Worm (Caenorhabditis elegans) whole organism, L4 larva: Measurements from ENCODE around the gene idpp-11.

Experiments
- F10B5.3 ChIP-seq: sonication (generic microtip); optimal IDR thresholded peaks from 2 replicates; lab custom pipeline; 2016; ENCODE audit warnings: mild to moderate bottlenecking, missing genetic modification characterization, missing compliant biosample characterization
- F37D6.2 ChIP-seq: sonication (generic microtip); optimal IDR thresholded peaks from 2 replicates; lab custom pipeline; 2016; ENCODE audit warnings: mild to moderate bottlenecking, missing genetic modification characterization, missing compliant biosample characterization
- F49E8.2 ChIP-seq: sonication (generic microtip); optimal IDR thresholded peaks from 2 replicates; lab custom pipeline; 2016; ENCODE audit warnings: missing compliant biosample characterization, mild to moderate bottlenecking, missing genetic modification characterization, borderline replicate concordance
- T20F7.1 ChIP-seq: fragments of 200-800 bp; sonication (Bioruptor generic); optimal IDR thresholded peaks from 2 replicates; lab custom pipeline; 2018; ENCODE audit warnings: mild to moderate bottlenecking, missing genetic modification characterization, missing compliant biosample characterization
- T26A8.4 ChIP-seq: fragments of 200-800 bp; sonication (Bioruptor generic); IDR thresholded peaks from 2 replicates; pipeline ENCODE4 v1.3.6; 2022; ENCODE audit warnings: missing genetic modification characterization, missing compliant biosample characterization
- Y105C5A.15 ChIP-seq: fragments of 200-800 bp; sonication (Bioruptor generic); IDR thresholded peaks from 2 replicates; pipeline ENCODE4 v1.3.6; 2022; ENCODE audit warnings: missing genetic modification characterization, missing compliant biosample characterization
- Y5F2A.4 ChIP-seq: fragments of 200-800 bp; sonication (Bioruptor generic); optimal IDR thresholded peaks from 2 replicates; lab custom pipeline; 2018; ENCODE audit warnings: mild to moderate bottlenecking, missing genetic modification characterization, missing compliant biosample characterization
- Y75B8A.6 ChIP-seq: fragments of 200-800 bp; sonication (Bioruptor generic); IDR thresholded peaks from 2 replicates; pipeline ENCODE4 v1.3.6; 2022; ENCODE audit warnings: missing genetic modification reagents, missing genetic modification characterization, missing compliant biosample characterization
- ZK337.2 ChIP-seq: fragments of 200-800 bp; sonication (Bioruptor generic); IDR thresholded peaks from 2 replicates; pipeline ENCODE4 v1.3.6; 2022; ENCODE audit warnings: missing genetic modification reagents, missing genetic modification characterization, missing compliant biosample characterization
- ZK546.5 ChIP-seq, 2 experiments: sonication (generic microtip); optimal IDR thresholded peaks; 2 replicates each; lab custom pipeline; 2017; ENCODE audit warnings: missing biosample characterization in 2 of 2, missing genetic modification characterization in 2 of 2
- aly-2 ChIP-seq: sonication (generic microtip); optimal IDR thresholded peaks from 2 replicates; lab custom pipeline; 2018; ENCODE audit warnings: missing biosample characterization, missing genetic modification characterization
- ama-1 ChIP-seq: fragments of 150-350 bp; optimal IDR thresholded peaks from 2 replicates; lab custom pipeline; 2014; ENCODE audit warnings: inconsistent platforms, mixed read lengths
- arid-1 ChIP-seq: fragments of 200-800 bp; sonication (Bioruptor generic); conservative IDR thresholded peaks from 2 replicates; pipeline ENCODE4 v1.3.6; 2022; ENCODE audit warnings: missing genetic modification reagents, missing genetic modification characterization, missing compliant biosample characterization
- ceh-20 ChIP-seq: fragments of 200-800 bp; sonication (Bioruptor generic); IDR thresholded peaks from 2 replicates; pipeline ENCODE4 v1.3.6; 2022; ENCODE audit warnings: missing genetic modification reagents, missing genetic modification characterization, missing compliant biosample characterization
- ceh-44 ChIP-seq: fragments of 200-800 bp; sonication (Bioruptor generic); IDR thresholded peaks from 2 replicates; pipeline ENCODE4 v1.3.6; 2022; ENCODE audit warnings: missing genetic modification reagents, missing genetic modification characterization, missing compliant biosample characterization
- ceh-62 ChIP-seq: sonication (generic microtip); optimal IDR thresholded peaks from 2 replicates; lab custom pipeline; 2017; ENCODE audit warnings: missing biosample characterization, missing genetic modification characterization
- cey-2 ChIP-seq: sonication (generic microtip); optimal IDR thresholded peaks from 3 replicates; lab custom pipeline; 2017; ENCODE audit warnings: missing genetic modification characterization, mild to moderate bottlenecking, missing compliant biosample characterization, antibody characterized with exemption, borderline replicate concordance; ENCODE audit not compliant: insufficient read depth
- daf-16 ChIP-seq, 3 experiments: sonication (generic microtip); optimal IDR thresholded peaks; 2 replicates each; lab custom pipeline; 2016 to 2017; ENCODE audit warnings: missing genetic modification characterization in 3 of 3, missing genetic modification reagents in 3 of 3, mild to moderate bottlenecking in 2 of 3, missing compliant biosample characterization in 2 of 3, missing biosample characterization in 1 of 3, moderate library complexity in 1 of 3
- daf-8 ChIP-seq: fragments of 200-800 bp; sonication (Bioruptor generic); IDR thresholded peaks from 2 replicates; pipeline ENCODE4 v1.3.6; 2022; ENCODE audit warnings: missing genetic modification characterization, missing compliant biosample characterization
- dmd-9 ChIP-seq: fragments of 200-800 bp; sonication (Bioruptor generic); IDR thresholded peaks from 2 replicates; pipeline ENCODE4 v1.3.6; 2022; ENCODE audit warnings: missing genetic modification reagents, missing genetic modification characterization, missing compliant biosample characterization
- duxl-1 ChIP-seq: sonication (generic microtip); optimal IDR thresholded peaks from 2 replicates; lab custom pipeline; 2016; ENCODE audit warnings: mild to moderate bottlenecking, missing genetic modification characterization, moderate library complexity, missing compliant biosample characterization; ENCODE audit not compliant: poor library complexity
- dve-1 ChIP-seq: sonication (generic microtip); optimal IDR thresholded peaks from 2 replicates; lab custom pipeline; 2017; ENCODE audit warnings: antibody characterized with exemption, mild to moderate bottlenecking, missing genetic modification characterization, missing compliant biosample characterization; ENCODE audit not compliant: insufficient read depth
- egl-43 ChIP-seq: fragments of 200-800 bp; sonication (Bioruptor generic); IDR thresholded peaks from 2 replicates; pipeline ENCODE4 v1.3.6; 2022; ENCODE audit warnings: missing genetic modification reagents, missing genetic modification characterization, missing compliant biosample characterization
- fkh-10 ChIP-seq: fragments of 150-350 bp; optimal IDR thresholded peaks from 2 replicates; lab custom pipeline; 2014; ENCODE audit warnings: missing biosample characterization, missing genetic modification reagents, missing genetic modification characterization
- gei-8 ChIP-seq: fragments of 200-800 bp; sonication (Bioruptor generic); optimal IDR thresholded peaks from 2 replicates; lab custom pipeline; 2018; ENCODE audit warnings: mild to moderate bottlenecking, missing genetic modification characterization, missing compliant biosample characterization
- hlh-11 ChIP-seq: fragments of 200-800 bp; sonication (Bioruptor generic); optimal IDR thresholded peaks from 2 replicates; lab custom pipeline; 2018; ENCODE audit warnings: mild to moderate bottlenecking, missing genetic modification characterization, missing compliant biosample characterization
- jun-1 ChIP-seq: fragments of 150-350 bp; optimal IDR thresholded peaks from 2 replicates; lab custom pipeline; 2014; ENCODE audit warnings: missing biosample characterization, missing genetic modification reagents, missing genetic modification characterization
- lim-7 ChIP-seq: fragments of 200-800 bp; sonication (Bioruptor generic); IDR thresholded peaks from 2 replicates; pipeline ENCODE4 v1.3.6; 2022; ENCODE audit warnings: missing genetic modification characterization, missing compliant biosample characterization
- lin-38 ChIP-seq: fragments of 200-800 bp; sonication (Bioruptor generic); IDR thresholded peaks from 2 replicates; pipeline ENCODE4 v1.3.6; 2022; ENCODE audit warnings: missing genetic modification reagents, missing genetic modification characterization, missing compliant biosample characterization
- lin-39 ChIP-seq: fragments of 150-350 bp; optimal IDR thresholded peaks from 2 replicates; lab custom pipeline; 2014; ENCODE audit warnings: missing biosample characterization, missing genetic modification reagents, missing genetic modification characterization
- lir-3 ChIP-seq: sonication (generic microtip); optimal IDR thresholded peaks from 2 replicates; lab custom pipeline; 2016; ENCODE audit warnings: mild to moderate bottlenecking, missing genetic modification characterization, missing compliant biosample characterization
- mep-1 ChIP-seq: fragments of 150-350 bp; sonication (generic microtip); optimal IDR thresholded peaks from 3 replicates; lab custom pipeline; 2014; ENCODE audit warnings: missing biosample characterization, missing genetic modification characterization
- mxl-2 ChIP-seq: fragments of 200-800 bp; sonication (Bioruptor generic); conservative IDR thresholded peaks from 2 replicates; pipeline ENCODE4 v1.3.6; 2022; ENCODE audit warnings: missing genetic modification reagents, missing genetic modification characterization, missing compliant biosample characterization
- nhr-10 ChIP-seq: fragments of 150-350 bp; optimal IDR thresholded peaks from 2 replicates; lab custom pipeline; 2014; ENCODE audit warnings: missing biosample characterization, missing genetic modification characterization
- nhr-237 ChIP-seq: sonication (generic microtip); optimal IDR thresholded peaks from 2 replicates; lab custom pipeline; 2017; ENCODE audit warnings: missing biosample characterization, missing genetic modification characterization
- nhr-25 ChIP-seq: sonication (generic microtip); optimal IDR thresholded peaks from 2 replicates; lab custom pipeline; 2017; ENCODE audit warnings: missing genetic modification characterization, mild to moderate bottlenecking, missing compliant biosample characterization, antibody characterized with exemption, moderate library complexity, borderline replicate concordance; ENCODE audit not compliant: insufficient read depth
- nhr-41 ChIP-seq: fragments of 200-800 bp; sonication (Bioruptor generic); IDR thresholded peaks from 2 replicates; pipeline ENCODE4 v1.3.6; 2022; ENCODE audit warnings: missing genetic modification reagents, missing genetic modification characterization, missing compliant biosample characterization
- nhr-48 ChIP-seq: sonication (generic microtip); optimal IDR thresholded peaks from 2 replicates; lab custom pipeline; 2016; ENCODE audit warnings: mild to moderate bottlenecking, missing genetic modification characterization, missing compliant biosample characterization
- nhr-6 ChIP-seq: fragments of 150-350 bp; optimal IDR thresholded peaks from 2 replicates; lab custom pipeline; 2014; ENCODE audit warnings: missing biosample characterization, missing genetic modification characterization
- nhr-76 ChIP-seq: fragments of 150-350 bp; optimal IDR thresholded peaks from 2 replicates; lab custom pipeline; 2014; ENCODE audit warnings: missing biosample characterization, missing genetic modification characterization
- php-3 ChIP-seq: fragments of 200-800 bp; sonication (Bioruptor generic); IDR thresholded peaks from 2 replicates; pipeline ENCODE4 v1.3.6; 2022; ENCODE audit warnings: missing genetic modification reagents, missing genetic modification characterization, missing compliant biosample characterization
- sdz-12 ChIP-seq: fragments of 200-800 bp; sonication (Bioruptor generic); optimal IDR thresholded peaks from 2 replicates; lab custom pipeline; 2018; ENCODE audit warnings: mild to moderate bottlenecking, missing genetic modification characterization, missing compliant biosample characterization
- snpc-4 ChIP-seq: fragments of 150-350 bp; optimal IDR thresholded peaks from 2 replicates; lab custom pipeline; 2014; ENCODE audit warnings: missing biosample characterization, missing genetic modification characterization
- spr-1 ChIP-seq: sonication (generic microtip); optimal IDR thresholded peaks from 2 replicates; lab custom pipeline; 2016; ENCODE audit warnings: mild to moderate bottlenecking, missing genetic modification characterization, missing compliant biosample characterization
- spr-3 ChIP-seq: fragments of 200-800 bp; sonication (Bioruptor generic); optimal IDR thresholded peaks from 2 replicates; lab custom pipeline; 2018; ENCODE audit warnings: mild to moderate bottlenecking, missing genetic modification characterization, missing compliant biosample characterization
- unc-130 ChIP-seq: sonication (generic microtip); optimal IDR thresholded peaks from 2 replicates; lab custom pipeline; 2016; ENCODE audit warnings: missing genetic modification reagents, missing genetic modification characterization, missing compliant biosample characterization
- unc-62 ChIP-seq, 3 experiments: fragments of 150-350 bp in 1 of 3; sonication (generic microtip); optimal IDR thresholded peaks in 2 of 3; peaks in 1 of 3; 1 replicate in 1 of 3; 2 replicates in 2 of 3; lab custom pipeline; 2014 to 2017; ENCODE audit warnings: missing biosample characterization in 3 of 3, missing genetic modification characterization in 3 of 3, missing genetic modification reagents in 3 of 3, missing genotype in 1 of 3
- vab-7 ChIP-seq: fragments of 200-800 bp; sonication (Bioruptor generic); IDR thresholded peaks from 2 replicates; pipeline ENCODE4 v1.3.6; 2022; ENCODE audit warnings: missing genetic modification reagents, missing genetic modification characterization, missing compliant biosample characterization
- ztf-7 ChIP-seq: fragments of 150-350 bp; optimal IDR thresholded peaks from 2 replicates; lab custom pipeline; 2014; ENCODE audit warnings: missing biosample characterization, missing genetic modification characterization

The idpp-11 gene

ce11 chrX:7794306-7794743, 48.0 kb upstream of the idpp-11 start:
- no peak for TF ChIP-seq mxl-2 (GFP tag; lab: Robert Waterston, UW)
- no peak for TF ChIP-seq fkh-10 (GFP tag; lab: Kevin White, UChicago)
- no peak for TF ChIP-seq jun-1 (tag; lab: Kevin White, UChicago)
- TF ChIP-seq sdz-12 (GFP tag; lab: Kevin White, UChicago) = peak; percentile 71
- no peak for TF ChIP-seq duxl-1 (tag; lab: Kevin White, UChicago)
- peak; percentile 83 for TF ChIP-seq gei-8
- peak; percentile 4 for TF ChIP-seq unc-130
- peak; percentile 74 for TF ChIP-seq vab-7
- TF ChIP-seq unc-62 (GFP tag; optimal IDR thresholded peaks at IDR 0.05 in 1 of 2; lab: Kevin White, UChicago) = peak in 1 of 2 experiments; percentile 41
- no peak for TF ChIP-seq unc-62 (tag; optimal IDR thresholded peaks at IDR 0.05; lab: Kevin White, UChicago)
- TF ChIP-seq nhr-41 (GFP tag; lab: Robert Waterston, UW) = 0 out of 2 replicates have a peak, but pooled peaks have one; percentile 54
- TF ChIP-seq nhr-10 (tag; lab: Kevin White, UChicago) = no peak
- TF ChIP-seq ZK337.2 = 0 out of 2 replicates have a peak, but pooled peaks have one; percentile 41
- peak; percentile 81 for TF ChIP-seq lim-7 (GFP tag; lab: Robert Waterston, UW)
- TF ChIP-seq lin-38 (GFP tag; lab: Robert Waterston, UW) = no peak
- TF ChIP-seq ama-1 (lab: Kevin White, UChicago) = no peak
- TF ChIP-seq T26A8.4 (GFP tag; lab: Robert Waterston, UW) = peak; percentile 86
- TF ChIP-seq nhr-237 (tag; lab: Kevin White, UChicago) = no peak
- TF ChIP-seq hlh-11 (tag; lab: Kevin White, UChicago) = peak; percentile 49
- TF ChIP-seq Y75B8A.6 = no peak
- peak; percentile 7 for TF ChIP-seq spr-1 (tag; lab: Kevin White, UChicago)
- TF ChIP-seq Y105C5A.15 = 0 out of 2 replicates have a peak, but pooled peaks have one; percentile 4
- TF ChIP-seq php-3 (GFP tag; lab: Robert Waterston, UW) = no peak
- no peak for TF ChIP-seq ZK546.5 (tag; optimal IDR thresholded peaks at IDR 0.05; lab: Kevin White, UChicago)
- TF ChIP-seq Y5F2A.4 (GFP tag; lab: Kevin White, UChicago) = peak; percentile 38
- no peak for TF ChIP-seq F37D6.2
- peak; percentile 7 for TF ChIP-seq ztf-7 (tag; lab: Kevin White, UChicago)
- TF ChIP-seq F49E8.2 (tag; lab: Kevin White, UChicago) = peak; percentile 51
- TF ChIP-seq F10B5.3 (tag; lab: Kevin White, UChicago) = peak; percentile 34
- no peak for TF ChIP-seq aly-2 (tag; lab: Kevin White, UChicago)
- TF ChIP-seq ceh-44 (GFP tag; lab: Robert Waterston, UW) = no peak
- peak; percentile 51 for TF ChIP-seq dve-1
- no peak for TF ChIP-seq arid-1 (GFP tag; lab: Robert Waterston, UW)
- no peak for TF ChIP-seq snpc-4
- peak; percentile 90 for TF ChIP-seq egl-43 (GFP tag; lab: Robert Waterston, UW)
- TF ChIP-seq nhr-76 (tag; lab: Kevin White, UChicago) = no peak
- TF ChIP-seq nhr-6 (tag; lab: Kevin White, UChicago) = no peak
- peak; percentile 72; the same call in 1 of the 2 replicates for TF ChIP-seq dmd-9 (GFP tag; lab: Robert Waterston, UW)
- peak; percentile 68 for TF ChIP-seq lir-3
- peak; percentile 47 to 81 for TF ChIP-seq daf-16 (GFP tag; optimal IDR thresholded peaks at IDR 0.05; lab: Kevin White, UChicago)
- peak; percentile 55 for TF ChIP-seq daf-16 (tag; optimal IDR thresholded peaks at IDR 0.05; lab: Kevin White, UChicago)
- peak; percentile 40 for TF ChIP-seq mep-1
- TF ChIP-seq spr-3 (GFP tag; lab: Kevin White, UChicago) = peak; percentile 24
- TF ChIP-seq nhr-48 (tag; lab: Kevin White, UChicago) = peak; percentile 60
- no peak for TF ChIP-seq ceh-62
- TF ChIP-seq ceh-20 (GFP tag; lab: Robert Waterston, UW) = peak; percentile 40; the same call in 1 of the 2 replicates
- TF ChIP-seq daf-8 = no peak
- no peak for TF ChIP-seq cey-2 (tag; lab: Kevin White, UChicago)
- TF ChIP-seq lin-39 (tag; lab: Kevin White, UChicago) = no peak
- TF ChIP-seq T20F7.1 (GFP tag; lab: Kevin White, UChicago) = no peak
- peak; percentile 1 for TF ChIP-seq nhr-25 (tag; lab: Kevin White, UChicago)
